Fruit fly (Drosophila melanogaster) whole organism, embryonic: Measurements from ENCODE around the gene CG15203.

Experiments used
- Atf-2 ChIP-seq: fragments of 200-800 bp; sonication (Bioruptor generic); optimal IDR thresholded peaks from 2 replicates; lab custom pipeline; 2016; ENCODE audit warnings: missing biosample characterization, missing genetic modification characterization
- CG10209 ChIP-seq: fragments of 200-800 bp; sonication (Bioruptor generic); optimal IDR thresholded peaks from 3 replicates; lab custom pipeline; 2017; ENCODE audit warnings: missing biosample characterization, mild to moderate bottlenecking, missing genetic modification characterization, missing genetic modification reagents
- CG10959 ChIP-seq: fragments of 200-800 bp; sonication (Bioruptor generic); IDR thresholded peaks from 2 replicates; pipeline ENCODE4 v1.3.6; 2022; ENCODE audit warnings: missing biosample characterization, missing genetic modification characterization
- CG11723 ChIP-seq: fragments of 200-800 bp; sonication (Bioruptor generic); optimal IDR thresholded peaks from 2 replicates; lab custom pipeline; 2017; ENCODE audit warnings: missing biosample characterization, mild to moderate bottlenecking, missing genetic modification characterization
- CG13287 ChIP-seq: fragments of 200-800 bp; sonication (Bioruptor generic); IDR thresholded peaks from 2 replicates; pipeline ENCODE4 v1.3.6; 2022; ENCODE audit warnings: missing biosample characterization, missing genetic modification characterization; ENCODE audit not compliant: partially characterized antibody
- CG15601 ChIP-seq: fragments of 200-800 bp; sonication (Bioruptor generic); optimal IDR thresholded peaks from 3 replicates; lab custom pipeline; 2019; ENCODE audit warnings: missing biosample characterization, mild to moderate bottlenecking, missing genetic modification characterization, moderate library complexity
- CG1647 ChIP-seq: fragments of 200-800 bp; sonication (Bioruptor generic); optimal IDR thresholded peaks from 3 replicates; lab custom pipeline; 2016; ENCODE audit warnings: missing biosample characterization, missing genetic modification characterization
- CG16813 ChIP-seq: fragments of 200-800 bp; sonication (Bioruptor generic); IDR thresholded peaks from 3 replicates; pipeline ENCODE4 v1.3.6; 2022; ENCODE audit warnings: missing biosample characterization, missing genetic modification characterization; ENCODE audit not compliant: partially characterized antibody
- CG17912 ChIP-seq: fragments of 200-800 bp; sonication (Bioruptor generic); optimal IDR thresholded peaks from 2 replicates; lab custom pipeline; 2018; ENCODE audit warnings: missing biosample characterization, mild to moderate bottlenecking, missing genetic modification characterization
- CG32767 ChIP-seq: fragments of 200-800 bp; sonication (Bioruptor generic); IDR thresholded peaks from 2 replicates; pipeline ENCODE4 v1.3.6; 2022; ENCODE audit warnings: missing biosample characterization, missing genetic modification characterization
- CG4328 ChIP-seq: fragments of 200-800 bp; sonication (Bioruptor generic); optimal IDR thresholded peaks from 3 replicates; lab custom pipeline; 2017; ENCODE audit warnings: missing biosample characterization, missing genetic modification reagents, missing genetic modification characterization
- CG4730 ChIP-seq: fragments of 200-800 bp; sonication (Bioruptor generic); IDR thresholded peaks from 2 replicates; pipeline ENCODE4 v1.3.6; 2022; ENCODE audit warnings: missing biosample characterization, missing genetic modification characterization
- CG5245 ChIP-seq: fragments of 200-800 bp; sonication (Bioruptor generic); optimal IDR thresholded peaks from 3 replicates; lab custom pipeline; 2016; ENCODE audit warnings: missing biosample characterization, missing genetic modification characterization
- CG8924 ChIP-seq: fragments of 200-800 bp; optimal IDR thresholded peaks from 3 replicates; lab custom pipeline; 2019; ENCODE audit warnings: missing biosample characterization, mild to moderate bottlenecking, missing genetic modification characterization, moderate library complexity
- CG9727 ChIP-seq: fragments of 200-800 bp; sonication (Bioruptor generic); optimal IDR thresholded peaks from 3 replicates; lab custom pipeline; 2017; ENCODE audit warnings: missing biosample characterization, mild to moderate bottlenecking, missing genetic modification characterization
- CHES-1-like ChIP-seq: fragments of 200-800 bp; sonication (Bioruptor generic); optimal IDR thresholded peaks from 2 replicates; lab custom pipeline; 2016; ENCODE audit warnings: missing biosample characterization, missing genetic modification characterization
- Dad ChIP-seq: fragments of 200-800 bp; sonication (Bioruptor generic); optimal IDR thresholded peaks from 3 replicates; lab custom pipeline; 2016; ENCODE audit warnings: missing biosample characterization, missing genetic modification characterization
- Dfd ChIP-seq, 2 experiments: fragments of >200 bp; optimal IDR thresholded peaks; 2 replicates each; lab custom pipeline; 2017; ENCODE audit warnings: missing biosample characterization in 2 of 2, missing genetic modification characterization in 2 of 2
- Dll ChIP-seq: fragments of 200-800 bp; sonication (Bioruptor generic); IDR thresholded peaks from 4 replicates; pipeline ENCODE4 v1.3.6; 2022; ENCODE audit warnings: missing biosample characterization, missing genetic modification characterization; ENCODE audit not compliant: partially characterized antibody
- H15 ChIP-seq: fragments of 200-800 bp; sonication (Bioruptor generic); IDR thresholded peaks from 3 replicates; pipeline ENCODE4 v1.3.6; 2022; ENCODE audit warnings: missing biosample characterization, missing genetic modification characterization
- Hr51 ChIP-seq, 2 experiments: fragments of 200-800 bp; sonication (Bioruptor generic); optimal IDR thresholded peaks; 2 replicates in 1 of 2; 3 replicates in 1 of 2; lab custom pipeline; 2016 to 2018; ENCODE audit warnings: missing biosample characterization in 2 of 2, missing genetic modification characterization in 2 of 2, mild to moderate bottlenecking in 1 of 2, moderate library complexity in 1 of 2
- MESR4 ChIP-seq: fragments of 200-800 bp; sonication (Bioruptor generic); optimal IDR thresholded peaks from 2 replicates; lab custom pipeline; 2018; ENCODE audit warnings: missing biosample characterization, mild to moderate bottlenecking, missing genetic modification characterization, moderate library complexity
- Mrtf ChIP-seq: fragments of 200-800 bp; sonication (Bioruptor generic); IDR thresholded peaks from 3 replicates; pipeline ENCODE4 v1.3.6; 2022; ENCODE audit warnings: missing biosample characterization, missing genetic modification characterization
- NC2β ChIP-seq: fragments of 200-800 bp; sonication (Bioruptor generic); optimal IDR thresholded peaks from 2 replicates; lab custom pipeline; 2016; ENCODE audit warnings: missing biosample characterization, missing genetic modification characterization
- Nf-YB ChIP-seq: fragments of 200-800 bp; sonication (Bioruptor generic); optimal IDR thresholded peaks from 3 replicates; lab custom pipeline; 2019; ENCODE audit warnings: missing biosample characterization, mild to moderate bottlenecking, missing genetic modification characterization, moderate library complexity
- Sin3A ChIP-seq: fragments of >200 bp; optimal IDR thresholded peaks from 2 replicates; lab custom pipeline; 2018
- Sry-β ChIP-seq: fragments of 200-800 bp; sonication (Bioruptor generic); optimal IDR thresholded peaks from 2 replicates; lab custom pipeline; 2018; ENCODE audit warnings: missing biosample characterization, mild to moderate bottlenecking, missing genetic modification characterization, moderate library complexity
- Ssrp ChIP-seq: fragments of 200-800 bp; sonication (Bioruptor generic); optimal IDR thresholded peaks from 2 replicates; lab custom pipeline; 2018; ENCODE audit warnings: missing biosample characterization, mild to moderate bottlenecking, missing genetic modification characterization, moderate library complexity
- Stat92E ChIP-seq, 3 experiments: fragments of >200 bp in 2 of 3; fragments of 200-800 bp in 1 of 3; sonication (Bioruptor generic) in 1 of 3; optimal IDR thresholded peaks; 2 replicates each; lab custom pipeline; 2017 to 2019; ENCODE audit warnings: missing biosample characterization in 3 of 3, missing genetic modification characterization in 3 of 3, mild to moderate bottlenecking in 1 of 3, moderate library complexity in 1 of 3
- btn ChIP-seq: fragments of 200-800 bp; sonication (Bioruptor generic); optimal IDR thresholded peaks from 2 replicates; lab custom pipeline; 2016; ENCODE audit warnings: missing biosample characterization, missing genetic modification characterization
- cato ChIP-seq: fragments of 200-800 bp; sonication (Bioruptor generic); optimal IDR thresholded peaks from 2 replicates; lab custom pipeline; 2016; ENCODE audit warnings: missing biosample characterization, missing genetic modification characterization, borderline replicate concordance
- crp ChIP-seq, 2 experiments: fragments of 200-800 bp; sonication (Bioruptor generic); optimal IDR thresholded peaks; 2 replicates in 1 of 2; 3 replicates in 1 of 2; lab custom pipeline; 2017; ENCODE audit warnings: missing biosample characterization in 2 of 2, missing genetic modification characterization in 2 of 2, mild to moderate bottlenecking in 1 of 2, moderate library complexity in 1 of 2
- dimm ChIP-seq: fragments of 200-800 bp; sonication (Bioruptor generic); IDR thresholded peaks from 2 replicates; pipeline ENCODE4 v1.3.6; 2022; ENCODE audit warnings: missing biosample characterization, missing genetic modification characterization
- en ChIP-seq: fragments of 200-800 bp; sonication (Bioruptor generic); optimal IDR thresholded peaks from 2 replicates; lab custom pipeline; 2016; ENCODE audit warnings: missing biosample characterization, missing genetic modification characterization
- eve ChIP-seq, 2 experiments: fragments of >200 bp; optimal IDR thresholded peaks; 2 replicates each; lab custom pipeline; 2017; ENCODE audit warnings: missing biosample characterization in 2 of 2, missing genetic modification characterization in 2 of 2
- fd3F ChIP-seq: fragments of 200-800 bp; sonication (Bioruptor generic); optimal IDR thresholded peaks from 2 replicates; lab custom pipeline; 2018; ENCODE audit warnings: missing biosample characterization, mild to moderate bottlenecking, missing genetic modification characterization, moderate library complexity
- fd96Cb ChIP-seq: fragments of 200-800 bp; sonication (Bioruptor generic); optimal IDR thresholded peaks from 2 replicates; lab custom pipeline; 2018; ENCODE audit warnings: missing biosample characterization, mild to moderate bottlenecking, missing genetic modification characterization, moderate library complexity
- hkb ChIP-seq, 2 experiments: fragments of 200-800 bp in 1 of 2; fragments of >200 bp in 1 of 2; sonication (Bioruptor generic) in 1 of 2; IDR thresholded peaks in 1 of 2; optimal IDR thresholded peaks in 1 of 2; 2 replicates each; pipeline versions ENCODE4 v1.3.6 to Lab custom; 2017 to 2022; ENCODE audit warnings: missing biosample characterization in 1 of 2, missing genetic modification characterization in 1 of 2
- jing ChIP-seq: fragments of 200-800 bp; sonication (Bioruptor generic); optimal IDR thresholded peaks from 2 replicates; lab custom pipeline; 2018; ENCODE audit warnings: missing biosample characterization, mild to moderate bottlenecking, missing genetic modification characterization
- lbe ChIP-seq: fragments of 200-800 bp; sonication (Bioruptor generic); optimal IDR thresholded peaks from 2 replicates; lab custom pipeline; 2016; ENCODE audit warnings: missing biosample characterization, mild to moderate bottlenecking, missing genetic modification characterization
- mam ChIP-seq: fragments of 200-800 bp; sonication (Bioruptor generic); optimal IDR thresholded peaks from 3 replicates; lab custom pipeline; 2016; ENCODE audit warnings: missing biosample characterization, missing genetic modification characterization
- org-1 ChIP-seq: fragments of 200-800 bp; sonication (Bioruptor generic); optimal IDR thresholded peaks from 2 replicates; lab custom pipeline; 2017; ENCODE audit warnings: missing biosample characterization, missing genetic modification characterization
- pfk ChIP-seq: fragments of 200-800 bp; sonication (Bioruptor generic); optimal IDR thresholded peaks from 2 replicates; lab custom pipeline; 2018; ENCODE audit warnings: missing biosample characterization, mild to moderate bottlenecking, missing genetic modification characterization, moderate library complexity
- ro ChIP-seq: fragments of 200-800 bp; sonication (Bioruptor generic); IDR thresholded peaks from 2 replicates; pipeline ENCODE4 v1.3.6; 2022; ENCODE audit warnings: missing biosample characterization, missing genetic modification characterization
- slp2 ChIP-seq: fragments of 200-800 bp; sonication (Bioruptor generic); optimal IDR thresholded peaks from 2 replicates; lab custom pipeline; 2016; ENCODE audit warnings: missing biosample characterization, missing genetic modification characterization
- tio ChIP-seq: fragments of 200-800 bp; sonication (Bioruptor generic); optimal IDR thresholded peaks from 2 replicates; lab custom pipeline; 2017; ENCODE audit warnings: missing biosample characterization, missing genetic modification characterization, inconsistent platforms
- tll ChIP-seq, 2 experiments: fragments of 200-800 bp in 1 of 2; fragments of >200 bp in 1 of 2; sonication (Bioruptor generic) in 1 of 2; optimal IDR thresholded peaks; 2 replicates each; lab custom pipeline; 2017 to 2019; ENCODE audit warnings: missing biosample characterization in 2 of 2, missing genetic modification characterization in 2 of 2, mild to moderate bottlenecking in 1 of 2, moderate library complexity in 1 of 2
- ttk ChIP-seq: fragments of 200-800 bp; sonication (Bioruptor generic); IDR thresholded peaks from 2 replicates; pipeline ENCODE4 v2.1.2; 2022; ENCODE audit warnings: missing biosample characterization, missing genetic modification characterization
- unpg ChIP-seq: fragments of 200-800 bp; sonication (Bioruptor generic); optimal IDR thresholded peaks from 3 replicates; lab custom pipeline; 2018; ENCODE audit warnings: missing biosample characterization, mild to moderate bottlenecking, missing genetic modification characterization, moderate library complexity
- vvl ChIP-seq: fragments of 200-800 bp; sonication (Bioruptor generic); IDR thresholded peaks from 2 replicates; pipeline ENCODE4 v1.3.6; 2022; ENCODE audit warnings: missing biosample characterization, missing genetic modification characterization
- zfh2 ChIP-seq: fragments of 200-800 bp; sonication (Bioruptor generic); optimal IDR thresholded peaks from 2 replicates; lab custom pipeline; 2016; ENCODE audit warnings: missing biosample characterization, missing genetic modification characterization

The CG15203 gene

DNA sequence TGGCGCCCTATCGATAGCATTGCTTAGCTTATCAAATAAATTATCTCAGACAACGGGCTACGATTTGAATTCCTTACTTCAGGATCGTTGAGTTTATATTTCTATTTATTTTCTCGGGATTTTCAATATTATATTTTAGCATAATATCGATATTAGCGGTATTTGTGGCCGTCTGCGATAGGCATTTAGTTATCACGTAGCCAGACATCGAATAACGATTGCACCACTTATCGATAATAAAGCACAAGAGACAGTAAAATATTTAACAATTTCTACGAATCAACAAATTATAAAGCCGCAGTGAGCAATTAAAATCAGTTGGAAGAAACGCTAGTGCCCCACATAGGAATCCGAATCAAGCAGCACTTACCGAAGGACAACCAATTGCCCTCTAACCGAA is 23.8 kb downstream of the CG15203 start, which contains the start of gene CG2076 (continued):
- TF ChIP-seq unpg (GFP tag; lab: Kevin White, UChicago) (no peak), btn (GFP tag; lab: Kevin White, UChicago) (no peak), fd96Cb (tag; lab: Kevin White, UChicago) (no peak), tio (GFP tag; lab: Kevin White, UChicago) (no peak), CG1647 (GFP tag; lab: Kevin White, UChicago) (no peak), ro (GFP tag; lab: Robert Waterston, UW) (no peak), CHES-1-like (no peak), crp (GFP tag; optimal IDR thresholded peaks at IDR 0.05; lab: Kevin White, UChicago) (no peak), Dll (GFP tag; lab: Robert Waterston, UW) (peak; percentile 90), CG8924 (tag; lab: Kevin White, UChicago) (no peak), CG10959 (GFP tag; lab: Robert Waterston, UW) (no peak), CG32767 (GFP tag; lab: Robert Waterston, UW) (no peak), lbe (GFP tag; lab: Kevin White, UChicago) (peak; percentile 6), tll (GFP tag; optimal IDR thresholded peaks at IDR 0.05; lab: Kevin White, UChicago) (no peak), H15 (no peak), zfh2 (no peak), hkb (optimal IDR thresholded peaks at IDR 0.05; lab: Kevin White, UChicago) (no peak), hkb (GFP tag; IDR thresholded peaks at IDR 0.05; lab: Robert Waterston, UW) (no peak), vvl (GFP tag; lab: Robert Waterston, UW) (0 out of 2 replicates have a peak, but pooled peaks have one; percentile 11), cato (GFP tag; lab: Kevin White, UChicago) (no peak), CG5245 (GFP tag; lab: Kevin White, UChicago) (no peak), Mrtf (GFP tag; lab: Robert Waterston, UW) (no peak), CG11723 (GFP tag; lab: Kevin White, UChicago) (no peak), Ssrp (no peak), Sry-β (no peak), ttk (GFP tag; lab: Robert Waterston, UW) (no peak), Dad (GFP tag; lab: Kevin White, UChicago) (no peak), CG17912 (GFP tag; lab: Kevin White, UChicago) (no peak), org-1 (GFP tag; lab: Kevin White, UChicago) (no peak), jing (GFP tag; lab: Kevin White, UChicago) (no peak), fd3F (GFP tag; lab: Kevin White, UChicago) (no peak), NC2β (GFP tag; lab: Kevin White, UChicago) (no peak), MESR4 (peak; percentile 28), CG9727 (GFP tag; lab: Kevin White, UChicago) (no peak), CG15601 (tag; lab: Kevin White, UChicago) (no peak), Hr51 (GFP tag; optimal IDR thresholded peaks at IDR 0.05; lab: Kevin White, UChicago) (no peak), Nf-YB (GFP tag; lab: Kevin White, UChicago) (no peak), slp2 (GFP tag; lab: Kevin White, UChicago) (no peak), CG16813 (peak; percentile 89), CG13287 (GFP tag; lab: Robert Waterston, UW) (peak; percentile 94), CG10209 (GFP tag; lab: Kevin White, UChicago) (no peak), mam (no peak), en (GFP tag; lab: Kevin White, UChicago) (no peak), dimm (no peak), Stat92E (GFP tag; optimal IDR thresholded peaks at IDR 0.05; lab: Kevin White, UChicago) (no peak), CG4328 (GFP tag; lab: Kevin White, UChicago) (no peak), eve (GFP tag; optimal IDR thresholded peaks at IDR 0.05; lab: Kevin White, UChicago) (no peak), CG4730 (GFP tag; lab: Robert Waterston, UW) (no peak), Sin3A (no peak), Atf-2 (no peak), Dfd (GFP tag; optimal IDR thresholded peaks at IDR 0.05; lab: Kevin White, UChicago) (no peak), pfk (no peak)
